Fruit fly (Drosophila melanogaster): ENCODE results near the gene Or22c.
A peak's percentile ranks its signal among the peaks of the same experiment; 100 is the strongest.

Gene Or22c

dm6 chr2L:2054289-2054688 is at the start of gene Or22c:
Or22c (plus strand) TSS chr2L:2054589.
- no peak for TF ChIP-seq noc (tag; optimal IDR thresholded peaks at IDR 0.05)

DNA sequence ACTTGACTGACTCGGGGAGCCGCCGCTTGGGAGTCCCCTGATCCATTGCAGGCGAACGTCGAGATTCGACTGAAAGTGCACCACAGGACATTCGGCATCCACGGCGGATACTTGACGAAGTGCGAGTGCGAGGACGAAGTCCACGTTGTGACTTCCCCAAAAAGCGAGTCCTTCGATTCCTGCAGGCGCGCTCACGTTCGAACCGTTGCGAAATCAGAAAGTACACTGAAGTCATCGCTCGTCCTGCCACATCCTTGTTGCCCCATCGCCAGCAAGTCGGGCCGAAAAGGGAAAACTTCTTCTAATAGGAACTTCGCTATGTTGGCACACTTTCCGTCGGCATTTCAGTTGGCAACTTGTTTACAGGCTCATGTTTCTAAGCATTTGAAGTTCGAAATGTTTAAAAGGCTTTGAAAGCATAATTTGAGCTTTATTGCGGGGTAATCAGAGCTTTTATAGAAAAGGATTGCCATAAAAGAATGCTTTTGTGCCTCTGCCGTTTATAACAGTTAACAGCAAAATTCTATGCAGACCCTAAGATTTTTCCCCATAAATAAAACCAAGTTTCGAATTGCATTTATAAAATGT is 48.2 kb upstream of the Or22c start, which contains the start of gene CG33543:
Gene CG33543, minus strand, starts transcription at position 232 of the 588 bp plus-strand sequence.
- no peak for TF ChIP-seq noc (tag; optimal IDR thresholded peaks at IDR 0.05)

- TF ChIP-seq noc (tag; optimal IDR thresholded peaks at IDR 0.05), result no peak
These were observed 47.3 kb upstream of the Or22c start, which contains the start of gene CG15353 for dm6 chr2L:2007093-2007492. CG15353 (minus strand) TSS chr2L:2007193.

DNA sequence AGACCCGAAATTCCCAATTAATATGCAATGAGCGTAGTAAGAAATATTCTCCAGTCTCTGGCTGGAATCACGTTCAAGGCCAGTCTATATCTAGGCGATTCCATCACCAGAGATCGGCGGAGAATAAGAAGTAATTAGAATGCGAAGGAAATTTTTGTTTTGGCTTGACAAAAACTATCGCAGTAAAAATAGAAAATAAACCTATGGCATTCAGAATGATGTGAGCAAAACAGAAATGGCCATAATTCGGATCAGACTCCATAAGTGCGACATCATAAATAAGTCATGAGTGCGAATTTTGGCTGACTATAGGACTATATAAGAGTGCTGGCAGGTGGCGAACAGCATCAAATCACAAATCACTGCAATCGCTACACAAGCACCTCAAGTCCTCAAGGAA is 46.3 kb upstream of the Or22c start, which contains the start of gene Nplp4:
Gene Nplp4, plus strand, starts transcription at position 301 of the 400 bp plus-strand sequence.
- no peak for TF ChIP-seq noc (tag; optimal IDR thresholded peaks at IDR 0.05)

- no peak for TF ChIP-seq noc (tag; optimal IDR thresholded peaks at IDR 0.05)
These were observed 45.1 kb upstream of the Or22c start, which contains the start of gene CG4238 for dm6 chr2L:2008980-2009954. CG4238 (plus strand) TSS chr2L:2009859.

- TF ChIP-seq noc (tag; optimal IDR thresholded peaks at IDR 0.05), result peak; percentile 19
These were observed 43.9 kb upstream of the Or22c start for dm6 chr2L:2010335-2011061.

DNA sequence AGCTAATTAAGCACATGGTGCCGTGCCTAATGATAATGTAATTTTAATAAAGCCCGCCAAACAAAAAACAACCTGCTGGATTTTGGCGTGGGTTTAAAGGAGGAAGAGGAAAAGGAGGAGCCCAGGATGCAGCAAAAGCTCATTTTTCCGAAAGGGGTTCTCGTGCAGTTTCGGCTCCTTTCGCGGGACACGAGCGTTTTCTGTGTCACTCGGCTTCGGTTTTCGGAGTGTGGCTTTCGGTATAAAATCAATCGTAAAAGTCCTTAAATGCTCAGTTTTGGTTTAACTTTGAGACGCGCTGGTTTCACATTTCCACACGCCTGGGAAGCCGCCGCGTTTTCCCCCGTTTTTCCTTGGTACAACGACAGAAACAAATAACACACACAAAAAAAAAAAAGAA is 43.0 kb upstream of the Or22c start:
- TF ChIP-seq noc (tag; optimal IDR thresholded peaks at IDR 0.05), result no peak

DNA sequence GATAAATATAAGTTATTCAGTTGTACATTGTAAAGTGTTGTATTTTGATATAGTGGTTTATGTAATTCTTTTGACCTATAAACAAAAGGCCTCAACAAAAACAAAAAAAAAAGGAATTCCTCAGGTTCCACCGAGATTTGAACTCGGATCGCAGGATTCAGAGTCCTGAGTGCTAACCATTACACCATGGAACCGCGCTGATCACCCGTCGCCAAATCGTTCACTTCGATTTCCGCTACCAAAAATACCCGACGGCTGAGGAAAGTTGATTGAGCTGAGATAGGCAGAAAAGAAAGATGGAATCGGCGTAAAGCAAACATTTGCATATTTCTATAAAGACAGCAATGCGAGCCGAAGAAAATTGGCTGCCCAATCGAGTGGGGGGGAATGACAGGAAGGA is 41.3 kb upstream of the Or22c start:
- no peak for TF ChIP-seq noc (tag; optimal IDR thresholded peaks at IDR 0.05)

- no peak for TF ChIP-seq noc (tag; optimal IDR thresholded peaks at IDR 0.05)
These were observed 40.5 kb upstream of the Or22c start for dm6 chr2L:2013836-2014434.

- no peak for TF ChIP-seq noc (tag; optimal IDR thresholded peaks at IDR 0.05)
These were observed 39.2 kb upstream of the Or22c start for dm6 chr2L:2015204-2015603.

- no peak for TF ChIP-seq noc (tag; optimal IDR thresholded peaks at IDR 0.05)
These were observed 31.6 kb upstream of the Or22c start for dm6 chr2L:2022823-2023222.

- TF ChIP-seq noc (tag; optimal IDR thresholded peaks at IDR 0.05), result no peak
These were observed 22.9 kb upstream of the Or22c start for dm6 chr2L:2031522-2031921.

DNA sequence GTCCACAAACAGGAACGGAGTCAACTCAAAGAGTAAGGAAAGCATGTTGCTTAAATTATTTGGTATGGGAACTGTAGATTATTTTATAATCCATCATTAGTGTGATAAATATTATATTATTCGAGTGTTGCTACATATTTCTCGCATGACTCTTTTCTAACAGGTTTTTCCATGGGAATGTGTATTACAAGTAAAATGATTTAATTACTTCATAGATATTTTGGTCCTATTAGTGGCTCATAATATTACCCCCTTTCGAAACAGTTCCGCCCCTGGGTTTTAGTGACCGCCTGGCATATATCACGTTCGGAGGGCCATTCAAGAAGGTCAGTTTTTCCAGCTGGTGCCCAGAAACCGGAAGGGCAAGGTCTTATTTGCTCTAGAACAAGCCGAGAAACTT is 22.3 kb upstream of the Or22c start:
- TF ChIP-seq noc (tag; optimal IDR thresholded peaks at IDR 0.05), result no peak

DNA sequence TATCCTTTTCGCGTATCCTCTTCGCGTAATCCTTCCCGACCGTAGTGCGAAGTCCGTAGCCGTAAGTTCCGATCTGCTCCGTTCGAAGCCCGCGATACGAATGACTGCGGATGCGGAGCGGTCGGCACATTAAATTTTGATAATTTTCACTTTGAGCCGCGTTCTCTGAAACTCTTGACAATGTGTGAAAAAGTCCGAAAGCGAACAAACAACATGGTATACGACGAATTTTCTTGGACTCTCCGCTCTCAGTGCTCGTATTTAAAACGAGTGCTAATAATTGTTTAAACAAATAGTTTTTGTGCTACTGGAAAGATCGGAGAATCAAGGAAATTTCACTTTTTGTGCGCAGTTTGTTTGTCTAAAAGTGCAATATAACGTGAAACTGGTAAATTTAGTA is 18.4 kb upstream of the Or22c start, which contains the start of gene CG42296:
Gene CG42296, minus strand, starts transcription at position 101 of the 400 bp plus-strand sequence.
- no peak for TF ChIP-seq noc (tag; optimal IDR thresholded peaks at IDR 0.05)

DNA sequence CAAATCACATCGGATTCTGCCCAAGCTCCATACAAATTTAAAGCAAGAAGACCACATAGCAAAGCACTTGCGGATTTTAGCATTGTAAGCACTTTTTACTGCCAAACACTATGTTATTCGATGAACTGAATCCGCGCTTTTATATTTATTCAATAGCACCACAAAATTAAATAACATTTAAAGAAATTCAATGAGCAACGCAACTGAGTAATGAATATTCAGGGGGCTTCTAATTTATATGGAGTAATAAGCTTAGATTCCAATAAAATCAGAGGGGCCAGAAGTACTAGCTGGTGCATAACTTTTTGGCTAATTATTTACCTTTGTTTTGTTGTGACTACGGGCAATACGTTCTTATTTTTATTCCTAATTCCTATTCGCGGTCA is 17.2 kb upstream of the Or22c start, which contains the start of gene lectin-22C:
Gene lectin-22C, minus strand, starts transcription at position 101 of the 386 bp plus-strand sequence.
- no peak for TF ChIP-seq noc (tag; optimal IDR thresholded peaks at IDR 0.05)
